Worm (Caenorhabditis elegans) whole organism, L1 larva: Measurements from ENCODE around the gene C29F7.1.

Source experiments
- ceh-82 ChIP-seq, 3 experiments: fragments of 150-350 bp in 1 of 3; sonication (generic microtip) in 2 of 3; optimal IDR thresholded peaks; 2 replicates each; lab custom pipeline; 2014 to 2017; ENCODE audit warnings: missing biosample characterization in 3 of 3, missing genetic modification characterization in 3 of 3
- lin-39 ChIP-seq: fragments of 150-350 bp; optimal IDR thresholded peaks from 2 replicates; lab custom pipeline; 2014; ENCODE audit warnings: missing biosample characterization, missing genetic modification reagents, missing genetic modification characterization
- nhr-11 ChIP-seq: fragments of 150-350 bp; optimal IDR thresholded peaks from 2 replicates; lab custom pipeline; 2014; ENCODE audit warnings: missing biosample characterization, missing genetic modification characterization
- nhr-90 ChIP-seq: sonication (generic microtip); optimal IDR thresholded peaks from 2 replicates; lab custom pipeline; 2016; ENCODE audit warnings: mild to moderate bottlenecking, missing genetic modification characterization, missing compliant biosample characterization; ENCODE audit not compliant: poor library complexity
- rnt-1 ChIP-seq: sonication (generic microtip); optimal IDR thresholded peaks from 2 replicates; lab custom pipeline; 2016; ENCODE audit warnings: mild to moderate bottlenecking, missing genetic modification characterization, moderate library complexity, missing compliant biosample characterization
- skn-1 ChIP-seq: fragments of 150-350 bp; optimal IDR thresholded peaks from 2 replicates; lab custom pipeline; 2014; ENCODE audit warnings: missing biosample characterization, missing genetic modification characterization
- tlp-1 ChIP-seq: fragments of 150-350 bp; optimal IDR thresholded peaks from 2 replicates; lab custom pipeline; 2014; ENCODE audit warnings: missing biosample characterization, missing genetic modification characterization
- unc-130 ChIP-seq: fragments of 150-350 bp; optimal IDR thresholded peaks from 2 replicates; lab custom pipeline; 2017; ENCODE audit warnings: missing biosample characterization, missing genetic modification characterization, inconsistent platforms
- zag-1 ChIP-seq: fragments of 150-350 bp; optimal IDR thresholded peaks from 2 replicates; lab custom pipeline; 2014; ENCODE audit warnings: missing biosample characterization, missing genetic modification characterization
- ztf-11 ChIP-seq, 2 experiments: sonication (generic microtip); optimal IDR thresholded peaks; 2 replicates each; lab custom pipeline; 2016 to 2017; ENCODE audit warnings: missing genetic modification characterization in 2 of 2, missing biosample characterization in 1 of 2, missing compliant biosample characterization in 1 of 2

ce11 chrX:13417479-13417878 is 7.7 kb downstream of the C29F7.1 start:
- TF ChIP-seq tlp-1 (tag; lab: Kevin White, UChicago): no peak
- TF ChIP-seq nhr-11: no peak
- no peak for TF ChIP-seq ceh-82 (tag; optimal IDR thresholded peaks at IDR 0.05; lab: Kevin White, UChicago)
- TF ChIP-seq unc-130 (tag; lab: Kevin White, UChicago): no peak
- TF ChIP-seq rnt-1 (tag; lab: Kevin White, UChicago): no peak
- no peak for TF ChIP-seq lin-39 (tag; lab: Kevin White, UChicago)
- TF ChIP-seq nhr-90 (tag; lab: Kevin White, UChicago): no peak
- no peak for TF ChIP-seq skn-1 (tag; lab: Kevin White, UChicago)
- TF ChIP-seq ztf-11 (tag; optimal IDR thresholded peaks at IDR 0.05; lab: Kevin White, UChicago): no peak
- TF ChIP-seq zag-1 (tag; lab: Kevin White, UChicago): no peak
